Fruit fly (Drosophila melanogaster): ENCODE data around the gene MED14.
A peak's percentile ranks its signal among the peaks of the same experiment; 100 is the strongest.

DNA sequence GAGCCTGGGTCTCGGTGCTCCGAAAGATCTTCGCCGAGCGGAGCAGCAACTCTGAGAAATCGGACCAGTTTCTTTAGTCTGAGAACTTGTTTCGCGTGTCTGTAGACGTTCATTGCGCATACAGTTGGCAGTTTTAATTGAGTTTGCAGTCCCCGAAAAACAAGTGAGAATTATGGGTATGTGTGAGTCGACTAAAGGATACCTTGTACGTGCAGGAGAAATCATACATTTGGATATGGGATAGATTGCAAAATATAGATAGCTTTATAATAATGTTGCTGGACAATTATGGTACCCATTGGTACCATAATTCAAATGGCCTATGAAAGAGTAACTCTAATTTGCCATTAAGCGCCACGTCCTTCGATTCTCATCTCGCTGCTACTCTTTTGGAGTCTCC is 40.6 kb upstream of the MED14 start:
- TF ChIP-seq pan (optimal IDR thresholded peaks at IDR 0.05) (peak; percentile 91), CG8478 (optimal IDR thresholded peaks at IDR 0.05) (no peak), Dll (optimal IDR thresholded peaks at IDR 0.05) (no peak), usp (GFP tag; optimal IDR thresholded peaks at IDR 0.05) (no peak), psq (optimal IDR thresholded peaks at IDR 0.05) (no peak), EcR (GFP tag; optimal IDR thresholded peaks at IDR 0.05) (no peak)
